Fruit fly (Drosophila melanogaster): ENCODE results near the gene CG10646.

The CG10646 gene

dm6 chr3L:12490418-12491035 is 13.2 kb downstream of the CG10646 start, which contains the start of gene CG10660 (continued):
- TF ChIP-seq sc (optimal IDR thresholded peaks at IDR 0.05) = no peak
- TF ChIP-seq sc (GFP tag; optimal IDR thresholded peaks at IDR 0.05) = peak; percentile 85
- no peak for TF ChIP-seq ato (GFP tag; IDR thresholded peaks at IDR 0.05; ENCODE audit: partially characterized antibody)
- TF ChIP-seq luna (GFP tag; optimal IDR thresholded peaks at IDR 0.05) = peak; percentile 18
- TF ChIP-seq chif (GFP tag; optimal IDR thresholded peaks at IDR 0.05) = peak; percentile 80 to 82
- peak; percentile 70 for TF ChIP-seq CG11723 (GFP tag; optimal IDR thresholded peaks at IDR 0.05)
- peak; percentile 83 for TF ChIP-seq Fer1 (GFP tag; optimal IDR thresholded peaks at IDR 0.05)
- TF ChIP-seq HmgD (GFP tag; optimal IDR thresholded peaks at IDR 0.05) = no peak
- TF ChIP-seq ssp (GFP tag; IDR thresholded peaks at IDR 0.05) = peak; percentile 62
- TF ChIP-seq sd (tag; optimal IDR thresholded peaks at IDR 0.05) = peak; percentile 23
- TF ChIP-seq hbn (GFP tag; IDR thresholded peaks at IDR 0.05; ENCODE audit: partially characterized antibody) = no peak
- TF ChIP-seq CG10959 (GFP tag; IDR thresholded peaks at IDR 0.05) = peak; percentile 66; the same call in 1 of the 2 replicates
- peak; percentile 90 for TF ChIP-seq Xbp1 (GFP tag; optimal IDR thresholded peaks at IDR 0.05)
- no peak for TF ChIP-seq hth (optimal IDR thresholded peaks at IDR 0.05)
- TF ChIP-seq CG6175 (GFP tag; IDR thresholded peaks at IDR 0.05) = 0 out of 3 replicates have a peak, but pooled peaks have one; percentile 14
- peak; percentile 82 for TF ChIP-seq CG14441 (GFP tag; IDR thresholded peaks at IDR 0.05)
- TF ChIP-seq twi (tag; optimal IDR thresholded peaks at IDR 0.05) = peak; percentile 68
- TF ChIP-seq Taf1 (GFP tag; IDR thresholded peaks at IDR 0.05) = peak; percentile 45; the same call in 1 of the 2 replicates
- TF ChIP-seq trh (GFP tag; optimal IDR thresholded peaks at IDR 0.05) = peak; percentile 61
- TF ChIP-seq sens (GFP tag) = peak; percentile 94
- no peak for TF ChIP-seq HLH4C (GFP tag; IDR thresholded peaks at IDR 0.05; ENCODE audit: partially characterized antibody)
- TF ChIP-seq MBD-R2 (GFP tag; IDR thresholded peaks at IDR 0.05) = peak; percentile 54; the same call in 1 of the 2 replicates
- TF ChIP-seq Oli (tag; optimal IDR thresholded peaks at IDR 0.05) = peak; percentile 93
- TF ChIP-seq salm (tag; optimal IDR thresholded peaks at IDR 0.05) = peak; percentile 90
- peak in 1 of 3 experiments; percentile 86 for TF ChIP-seq lola (GFP tag; optimal IDR thresholded peaks at IDR 0.05)
- TF ChIP-seq Sin3A (optimal IDR thresholded peaks at IDR 0.05) = no peak
- TF ChIP-seq onecut (GFP tag; IDR thresholded peaks at IDR 0.05) = peak; percentile 83
- TF ChIP-seq CG2875 (GFP tag; optimal IDR thresholded peaks at IDR 0.05) = peak; percentile 87
- TF ChIP-seq Asciz (GFP tag; optimal IDR thresholded peaks at IDR 0.05) = peak; percentile 91
- TF ChIP-seq disco-r (GFP tag; optimal IDR thresholded peaks at IDR 0.05) = no peak
- TF ChIP-seq trem (tag; optimal IDR thresholded peaks at IDR 0.05) = peak; percentile 82
- TF ChIP-seq CG42726 (GFP tag; IDR thresholded peaks at IDR 0.05; ENCODE audit: partially characterized antibody) = no peak
- no peak for TF ChIP-seq dan (GFP tag; IDR thresholded peaks at IDR 0.05)
- TF ChIP-seq Trl (optimal IDR thresholded peaks at IDR 0.05) = peak in 1 of 2 experiments; percentile 15
- peak; percentile 25 for TF ChIP-seq Trl (GFP tag; optimal IDR thresholded peaks at IDR 0.05)
- peak; percentile 77 for TF ChIP-seq CG9437 (GFP tag; optimal IDR thresholded peaks at IDR 0.05)
- TF ChIP-seq CG34224 (GFP tag; IDR thresholded peaks at IDR 0.05; ENCODE audit: partially characterized antibody) = no peak
- TF ChIP-seq CG7556 (GFP tag; optimal IDR thresholded peaks at IDR 0.05) = peak; percentile 91
- TF ChIP-seq slbo (GFP tag; IDR thresholded peaks at IDR 0.05) = peak; percentile 85
- peak in 1 of 2 experiments; percentile 87 for TF ChIP-seq Eip74EF (GFP tag; optimal IDR thresholded peaks at IDR 0.05)
- peak; percentile 37; the same call in 1 of the 2 replicates for TF ChIP-seq al (GFP tag; IDR thresholded peaks at IDR 0.05)
- no peak for TF ChIP-seq vnd (GFP tag; IDR thresholded peaks at IDR 0.05; ENCODE audit: partially characterized antibody)
- peak; percentile 49 for TF ChIP-seq Camta (GFP tag; optimal IDR thresholded peaks at IDR 0.05)
- TF ChIP-seq tgo (GFP tag; IDR thresholded peaks at IDR 0.05) = peak; percentile 80
- TF ChIP-seq Bteb2 (GFP tag; optimal IDR thresholded peaks at IDR 0.05) = peak; percentile 61
- peak; percentile 70; the same call in 2 of the 3 replicates for TF ChIP-seq CG11093 (GFP tag; IDR thresholded peaks at IDR 0.05)
- TF ChIP-seq CG1233 (GFP tag; optimal IDR thresholded peaks at IDR 0.05) = peak; percentile 79
- TF ChIP-seq bab2 (GFP tag; optimal IDR thresholded peaks at IDR 0.05) = peak; percentile 79
- TF ChIP-seq sens-2 (GFP tag; IDR thresholded peaks at IDR 0.05) = peak; percentile 68
- no peak for TF ChIP-seq yki (optimal IDR thresholded peaks at IDR 0.05)
- peak; percentile 90 for TF ChIP-seq CG12219 (GFP tag; optimal IDR thresholded peaks at IDR 0.05)
